Fruit fly (Drosophila melanogaster) whole organism, embryonic: Measurements from ENCODE around the gene Gad1.

Source experiments
- Adf1 ChIP-seq: fragments of 200-800 bp; sonication (Bioruptor generic); IDR thresholded peaks from 2 replicates; pipeline ENCODE4 v1.3.6; 2022; ENCODE audit warnings: missing biosample characterization, missing genetic modification characterization
- Atf6 ChIP-seq: fragments of 200-800 bp; sonication (Bioruptor generic); IDR thresholded peaks from 2 replicates; pipeline ENCODE4 v1.3.6; 2022; ENCODE audit warnings: missing biosample characterization, missing genetic modification characterization
- CG10431 ChIP-seq: fragments of 200-800 bp; sonication (Bioruptor generic); optimal IDR thresholded peaks from 3 replicates; lab custom pipeline; 2018; ENCODE audit warnings: missing biosample characterization, mild to moderate bottlenecking, missing genetic modification characterization
- CG10979 ChIP-seq: fragments of 200-800 bp; sonication (Bioruptor generic); optimal IDR thresholded peaks from 2 replicates; lab custom pipeline; 2018; ENCODE audit warnings: missing biosample characterization, mild to moderate bottlenecking, missing genetic modification characterization, moderate library complexity
- CG11504 ChIP-seq: fragments of 200-800 bp; sonication (Bioruptor generic); optimal IDR thresholded peaks from 3 replicates; lab custom pipeline; 2019; ENCODE audit warnings: missing biosample characterization, mild to moderate bottlenecking, missing genetic modification characterization, moderate library complexity
- CG12391 ChIP-seq: fragments of 200-800 bp; sonication (Bioruptor generic); optimal IDR thresholded peaks from 3 replicates; lab custom pipeline; 2018; ENCODE audit warnings: missing biosample characterization, mild to moderate bottlenecking, missing genetic modification characterization, moderate library complexity
- CG15073 ChIP-seq: fragments of 200-800 bp; sonication (Bioruptor generic); optimal IDR thresholded peaks from 2 replicates; lab custom pipeline; 2016; ENCODE audit warnings: missing biosample characterization, missing genetic modification characterization
- CG16815 ChIP-seq: fragments of 200-800 bp; sonication (Bioruptor generic); optimal IDR thresholded peaks from 3 replicates; lab custom pipeline; 2017; ENCODE audit warnings: missing biosample characterization, mild to moderate bottlenecking, missing genetic modification characterization
- CG17359 ChIP-seq: fragments of 200-800 bp; sonication (Bioruptor generic); optimal IDR thresholded peaks from 3 replicates; lab custom pipeline; 2018; ENCODE audit warnings: missing biosample characterization, mild to moderate bottlenecking, missing genetic modification characterization, moderate library complexity
- CG17568 ChIP-seq: fragments of 200-800 bp; sonication (Bioruptor generic); optimal IDR thresholded peaks from 2 replicates; lab custom pipeline; 2018; ENCODE audit warnings: missing biosample characterization, mild to moderate bottlenecking, missing genetic modification characterization, moderate library complexity
- CG2678 ChIP-seq: fragments of 200-800 bp; sonication (Bioruptor generic); optimal IDR thresholded peaks from 3 replicates; lab custom pipeline; 2019; ENCODE audit warnings: missing biosample characterization, mild to moderate bottlenecking, missing genetic modification characterization, moderate library complexity
- CG42726 ChIP-seq: fragments of 200-800 bp; sonication (Bioruptor generic); IDR thresholded peaks from 2 replicates; pipeline ENCODE4 v1.3.6; 2022; ENCODE audit warnings: missing biosample characterization, missing genetic modification characterization; ENCODE audit not compliant: partially characterized antibody
- CG7372 ChIP-seq: fragments of 200-800 bp; sonication (Bioruptor generic); IDR thresholded peaks from 2 replicates; pipeline ENCODE4 v1.3.6; 2022; ENCODE audit warnings: missing biosample characterization, missing genetic modification characterization
- CG7987 ChIP-seq: fragments of 200-800 bp; sonication (Bioruptor generic); optimal IDR thresholded peaks from 2 replicates; lab custom pipeline; 2018; ENCODE audit warnings: missing biosample characterization, mild to moderate bottlenecking, missing genetic modification characterization, moderate library complexity
- CG8281 ChIP-seq: fragments of 200-800 bp; sonication (Bioruptor generic); optimal IDR thresholded peaks from 2 replicates; lab custom pipeline; 2018; ENCODE audit warnings: missing biosample characterization, mild to moderate bottlenecking, missing genetic modification characterization, moderate library complexity
- CG8290 ChIP-seq, 3 experiments: fragments of 200-800 bp; sonication (Bioruptor generic); optimal IDR thresholded peaks; 2 replicates each; lab custom pipeline; 2016 to 2019; ENCODE audit warnings: missing biosample characterization in 3 of 3, missing genetic modification characterization in 3 of 3, mild to moderate bottlenecking in 2 of 3, moderate library complexity in 1 of 3
- CG8359 ChIP-seq: fragments of 200-800 bp; sonication (Bioruptor generic); optimal IDR thresholded peaks from 2 replicates; lab custom pipeline; 2017; ENCODE audit warnings: missing biosample characterization, mild to moderate bottlenecking, missing genetic modification characterization, borderline replicate concordance
- Doc2 ChIP-seq: fragments of 200-800 bp; sonication (Bioruptor generic); IDR thresholded peaks from 2 replicates; pipeline ENCODE4 v1.3.6; 2022; ENCODE audit warnings: missing biosample characterization, missing genetic modification characterization
- Eip74EF ChIP-seq, 2 experiments: fragments of 200-800 bp in 1 of 2; fragments of >200 bp in 1 of 2; sonication (Bioruptor generic) in 1 of 2; optimal IDR thresholded peaks; 2 replicates each; lab custom pipeline; 2017 to 2019; ENCODE audit warnings: missing biosample characterization in 2 of 2, missing genetic modification characterization in 2 of 2, mild to moderate bottlenecking in 1 of 2, moderate library complexity in 1 of 2
- H2.0 ChIP-seq: fragments of 200-800 bp; sonication (Bioruptor generic); IDR thresholded peaks from 2 replicates; pipeline ENCODE4 v1.3.6; 2022; ENCODE audit warnings: missing biosample characterization, missing genetic modification characterization
- HLH4C ChIP-seq: fragments of 200-800 bp; sonication (Bioruptor generic); IDR thresholded peaks from 3 replicates; pipeline ENCODE4 v1.3.6; 2022; ENCODE audit warnings: missing biosample characterization, missing genetic modification characterization; ENCODE audit not compliant: partially characterized antibody
- Hand ChIP-seq: fragments of 200-800 bp; sonication (Bioruptor generic); optimal IDR thresholded peaks from 2 replicates; lab custom pipeline; 2017; ENCODE audit warnings: mild to moderate bottlenecking, missing biosample characterization, missing genetic modification reagents, missing genetic modification characterization
- Mrtf ChIP-seq: fragments of 200-800 bp; sonication (Bioruptor generic); IDR thresholded peaks from 3 replicates; pipeline ENCODE4 v1.3.6; 2022; ENCODE audit warnings: missing biosample characterization, missing genetic modification characterization
- Myb ChIP-seq: fragments of 200-800 bp; sonication (Bioruptor generic); optimal IDR thresholded peaks from 2 replicates; lab custom pipeline; 2016; ENCODE audit warnings: missing biosample characterization, missing genetic modification characterization
- Sox102F ChIP-seq: fragments of 200-800 bp; sonication (Bioruptor generic); optimal IDR thresholded peaks from 2 replicates; lab custom pipeline; 2018; ENCODE audit warnings: missing biosample characterization, mild to moderate bottlenecking, missing genetic modification characterization, moderate library complexity
- abd-A ChIP-seq: fragments of 200-800 bp; sonication (Bioruptor generic); optimal IDR thresholded peaks from 3 replicates; lab custom pipeline; 2019; ENCODE audit warnings: missing biosample characterization, mild to moderate bottlenecking, missing genetic modification characterization, moderate library complexity
- amos ChIP-seq: fragments of 200-800 bp; sonication (Bioruptor generic); IDR thresholded peaks from 2 replicates; pipeline ENCODE4 v1.3.6; 2022; ENCODE audit warnings: missing biosample characterization, missing genetic modification characterization; ENCODE audit not compliant: partially characterized antibody
- chn ChIP-seq: fragments of 200-800 bp; sonication (Bioruptor generic); optimal IDR thresholded peaks from 2 replicates; lab custom pipeline; 2016; ENCODE audit warnings: missing biosample characterization, missing genetic modification characterization
- dati ChIP-seq: fragments of 200-800 bp; sonication (Bioruptor generic); IDR thresholded peaks from 2 replicates; pipeline ENCODE4 v1.3.6; 2022; ENCODE audit warnings: missing biosample characterization, missing genetic modification characterization
- emc ChIP-seq: fragments of 200-800 bp; sonication (Bioruptor generic); optimal IDR thresholded peaks from 2 replicates; lab custom pipeline; 2016; ENCODE audit warnings: missing biosample characterization, missing genetic modification characterization
- en ChIP-seq: fragments of 200-800 bp; sonication (Bioruptor generic); optimal IDR thresholded peaks from 2 replicates; lab custom pipeline; 2016; ENCODE audit warnings: missing biosample characterization, missing genetic modification characterization
- exex ChIP-seq: fragments of 200-800 bp; sonication (Bioruptor generic); optimal IDR thresholded peaks from 4 replicates; lab custom pipeline; 2018; ENCODE audit warnings: missing biosample characterization, mild to moderate bottlenecking, missing genetic modification characterization, moderate library complexity
- gro ChIP-seq: fragments of 200-800 bp; sonication (Bioruptor generic); optimal IDR thresholded peaks from 2 replicates; lab custom pipeline; 2016; ENCODE audit warnings: missing biosample characterization, missing genetic modification characterization
- hb ChIP-seq: fragments of 200-800 bp; sonication (Bioruptor generic); IDR thresholded peaks from 3 replicates; pipeline ENCODE4 v1.3.6; 2022; ENCODE audit warnings: missing biosample characterization, missing genetic modification characterization; ENCODE audit not compliant: partially characterized antibody
- ken ChIP-seq: fragments of 200-800 bp; sonication (Bioruptor generic); IDR thresholded peaks from 3 replicates; pipeline ENCODE4 v1.3.6; 2022; ENCODE audit warnings: missing biosample characterization, missing genetic modification characterization
- lab ChIP-seq: fragments of 200-800 bp; sonication (Bioruptor generic); optimal IDR thresholded peaks from 3 replicates; lab custom pipeline; 2017; ENCODE audit warnings: missing biosample characterization, missing genetic modification characterization, mild to moderate bottlenecking, moderate library complexity, missing genetic modification reagents
- mirr ChIP-seq: fragments of 200-800 bp; sonication (Bioruptor generic); optimal IDR thresholded peaks from 3 replicates; lab custom pipeline; 2018; ENCODE audit warnings: missing biosample characterization, mild to moderate bottlenecking, missing genetic modification characterization
- nom ChIP-seq: fragments of 200-800 bp; sonication (Bioruptor generic); optimal IDR thresholded peaks from 2 replicates; lab custom pipeline; 2017; ENCODE audit warnings: missing biosample characterization, missing genetic modification characterization, mild to moderate bottlenecking, moderate library complexity, missing genetic modification reagents
- peb ChIP-seq: fragments of 200-800 bp; sonication (Bioruptor generic); IDR thresholded peaks from 2 replicates; pipeline ENCODE4 v1.3.6; 2022; ENCODE audit warnings: missing biosample characterization, missing genetic modification characterization
- pzg ChIP-seq: fragments of 200-800 bp; sonication (Bioruptor generic); optimal IDR thresholded peaks from 3 replicates; lab custom pipeline; 2018; ENCODE audit warnings: missing biosample characterization, mild to moderate bottlenecking, missing genetic modification characterization, moderate library complexity
- row ChIP-seq: fragments of 200-800 bp; sonication (Bioruptor generic); IDR thresholded peaks from 3 replicates; pipeline ENCODE4 v1.3.6; 2022; ENCODE audit warnings: missing biosample characterization, missing genetic modification characterization
- sna ChIP-seq: fragments of 200-800 bp; sonication (Bioruptor generic); IDR thresholded peaks from 2 replicates; pipeline ENCODE4 v1.3.6; 2022; ENCODE audit warnings: missing biosample characterization, missing genetic modification characterization; ENCODE audit not compliant: partially characterized antibody
- sug ChIP-seq: fragments of 200-800 bp; optimal IDR thresholded peaks from 2 replicates; lab custom pipeline; 2019; ENCODE audit warnings: missing biosample characterization, mild to moderate bottlenecking, missing genetic modification characterization, moderate library complexity
- tap ChIP-seq: fragments of 200-800 bp; optimal IDR thresholded peaks from 3 replicates; lab custom pipeline; 2019; ENCODE audit warnings: missing biosample characterization, mild to moderate bottlenecking, missing genetic modification characterization, moderate library complexity
- trem ChIP-seq: fragments of 200-800 bp; optimal IDR thresholded peaks from 3 replicates; lab custom pipeline; 2019; ENCODE audit warnings: missing biosample characterization, mild to moderate bottlenecking, missing genetic modification characterization, moderate library complexity
- vvl ChIP-seq: fragments of 200-800 bp; sonication (Bioruptor generic); IDR thresholded peaks from 2 replicates; pipeline ENCODE4 v1.3.6; 2022; ENCODE audit warnings: missing biosample characterization, missing genetic modification characterization
- zen ChIP-seq: fragments of 200-800 bp; sonication (Bioruptor generic); optimal IDR thresholded peaks from 3 replicates; lab custom pipeline; 2018; ENCODE audit warnings: missing biosample characterization, mild to moderate bottlenecking, missing genetic modification characterization, moderate library complexity

The Gad1 gene

DNA sequence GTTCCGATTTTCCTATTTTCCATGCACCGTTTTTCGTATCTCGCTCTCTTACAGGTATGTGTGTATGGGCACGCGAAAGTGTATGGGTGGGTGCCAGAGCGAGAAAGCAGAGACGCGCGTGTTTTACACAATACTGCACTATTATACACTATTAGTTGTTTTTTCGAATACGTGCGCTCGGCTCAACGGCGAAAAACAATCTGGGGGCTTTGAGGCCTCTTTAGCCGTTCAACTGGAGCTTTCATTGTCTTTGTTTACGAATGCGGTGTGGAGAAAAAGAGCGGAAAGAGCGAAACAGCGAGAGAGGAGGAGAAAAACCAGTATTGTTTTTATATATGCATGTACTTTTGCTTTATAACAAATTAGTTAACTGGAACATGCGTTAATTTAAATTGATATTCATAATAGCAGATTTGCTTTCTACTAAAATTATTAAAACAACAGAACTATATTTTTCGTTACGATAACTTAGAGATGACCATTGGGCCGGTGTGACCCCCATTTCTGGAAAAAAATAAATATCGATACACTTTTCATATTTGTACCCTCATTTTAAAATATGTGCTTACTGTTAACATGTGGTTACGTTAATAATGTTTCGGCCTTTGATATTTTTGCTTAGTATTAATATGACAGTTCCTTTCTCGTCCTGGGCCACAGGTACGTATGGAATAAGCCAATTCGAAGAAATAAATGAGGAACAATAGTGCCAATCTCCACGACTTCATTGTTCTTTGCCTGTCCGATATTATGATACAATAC lies 14.1 kb upstream of the Gad1 start, which contains the start of gene CG14995 (continued):
- TF ChIP-seq CG8359 (GFP tag; lab: Kevin White, UChicago) (no peak), ken (no peak), zen (tag; lab: Kevin White, UChicago) (peak; percentile 1), row (peak; percentile 49), Eip74EF (GFP tag; optimal IDR thresholded peaks at IDR 0.05; lab: Kevin White, UChicago) (peak in 1 of 2 experiments; percentile 57), CG17359 (tag; lab: Kevin White, UChicago) (no peak), Doc2 (GFP tag; lab: Robert Waterston, UW) (no peak), CG12391 (tag; lab: Kevin White, UChicago) (peak; percentile 0), hb (GFP tag; lab: Robert Waterston, UW) (peak; percentile 25; the same call in 2 of the 3 replicates), exex (tag; lab: Kevin White, UChicago) (peak; percentile 31), Atf6 (peak; percentile 42; the same call in 1 of the 2 replicates), en (no peak), Mrtf (GFP tag; lab: Robert Waterston, UW) (no peak), H2.0 (GFP tag; lab: Robert Waterston, UW) (no peak), tap (peak; percentile 35), CG16815 (GFP tag; lab: Kevin White, UChicago) (no peak), sug (tag; lab: Kevin White, UChicago) (peak; percentile 43), CG8281 (tag; lab: Kevin White, UChicago) (no peak), chn (no peak), sna (GFP tag; lab: Robert Waterston, UW) (0 out of 2 replicates have a peak, but pooled peaks have one; percentile 15), Hand (GFP tag; lab: Kevin White, UChicago) (peak; percentile 34), lab (GFP tag; lab: Kevin White, UChicago) (peak; percentile 67), CG42726 (GFP tag; lab: Robert Waterston, UW) (0 out of 2 replicates have a peak, but pooled peaks have one; percentile 49), dati (GFP tag; lab: Robert Waterston, UW) (no peak), CG7987 (GFP tag; lab: Kevin White, UChicago) (peak; percentile 56), amos (GFP tag; lab: Robert Waterston, UW) (peak; percentile 78; the same call in 1 of the 2 replicates), nom (peak; percentile 77), HLH4C (peak; percentile 53), vvl (GFP tag; lab: Robert Waterston, UW) (peak; percentile 49; the same call in 1 of the 2 replicates), trem (tag; lab: Kevin White, UChicago) (no peak), Adf1 (GFP tag; lab: Robert Waterston, UW) (peak; percentile 45; the same call in 1 of the 2 replicates), emc (GFP tag; lab: Kevin White, UChicago) (no peak), mirr (peak; percentile 77), abd-A (tag; lab: Kevin White, UChicago) (peak; percentile 66), CG11504 (tag; lab: Kevin White, UChicago) (peak; percentile 14), CG17568 (GFP tag; lab: Kevin White, UChicago) (peak; percentile 37), CG10431 (no peak), peb (GFP tag; lab: Robert Waterston, UW) (no peak), pzg (peak; percentile 61), gro (GFP tag; lab: Kevin White, UChicago) (peak; percentile 24), CG10979 (peak; percentile 8), CG15073 (no peak), Myb (peak; percentile 62), CG2678 (tag; lab: Kevin White, UChicago) (peak; percentile 33), CG8290 (GFP tag; optimal IDR thresholded peaks at IDR 0.05; lab: Kevin White, UChicago) (no peak), CG8290 (tag; optimal IDR thresholded peaks at IDR 0.05; lab: Kevin White, UChicago) (peak in 1 of 2 experiments; percentile 55), Sox102F (GFP tag; lab: Kevin White, UChicago) (no peak), CG7372 (GFP tag; lab: Robert Waterston, UW) (no peak)
